Fruit fly (Drosophila melanogaster) S2 (cell line): ENCODE measurements around the gene SNF4Agamma.

ENCODE experiments used
- CG8478 ChIP-seq: fragments of >200 bp; optimal IDR thresholded peaks from 2 replicates; lab custom pipeline; 2018
- CTCF ChIP-seq, 2 experiments: fragments of >200 bp; optimal IDR thresholded peaks; 2 replicates each; lab custom pipeline; 2018

Gene SNF4Agamma

dm6 chr3R:21140458-21140857 is at the start of gene SNF4Agamma:
TSS of gene SNF4Agamma (plus strand) at chr3R:21140739.
- no peak for TF ChIP-seq CTCF (optimal IDR thresholded peaks at IDR 0.05; lab: Kevin White, UChicago)
- no peak for TF ChIP-seq CG8478

dm6 chr3R:21091500-21091899 is 49.0 kb upstream of the SNF4Agamma start:
- no peak for TF ChIP-seq CG8478
- TF ChIP-seq CTCF (optimal IDR thresholded peaks at IDR 0.05; lab: Kevin White, UChicago) = no peak

DNA sequence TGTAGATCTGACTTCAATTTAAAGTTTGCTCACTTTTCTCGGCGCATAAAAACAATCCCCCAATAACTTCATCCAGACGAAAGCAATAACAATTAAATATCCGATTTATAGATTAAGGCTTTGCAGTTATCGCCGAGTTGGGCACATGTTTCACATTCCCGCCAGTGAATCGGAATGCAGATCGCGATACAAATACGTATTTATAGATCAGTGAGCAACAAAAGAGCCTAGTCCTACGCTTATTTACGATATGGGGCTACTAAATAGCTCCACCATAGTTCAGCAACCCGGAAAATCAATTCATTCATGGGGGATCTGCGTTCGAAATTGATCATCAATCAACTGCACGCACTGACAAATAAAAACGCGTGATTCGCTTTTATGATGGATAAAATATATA is 48.5 kb upstream of the SNF4Agamma start:
- no peak for TF ChIP-seq CTCF (optimal IDR thresholded peaks at IDR 0.05; lab: Kevin White, UChicago)

DNA sequence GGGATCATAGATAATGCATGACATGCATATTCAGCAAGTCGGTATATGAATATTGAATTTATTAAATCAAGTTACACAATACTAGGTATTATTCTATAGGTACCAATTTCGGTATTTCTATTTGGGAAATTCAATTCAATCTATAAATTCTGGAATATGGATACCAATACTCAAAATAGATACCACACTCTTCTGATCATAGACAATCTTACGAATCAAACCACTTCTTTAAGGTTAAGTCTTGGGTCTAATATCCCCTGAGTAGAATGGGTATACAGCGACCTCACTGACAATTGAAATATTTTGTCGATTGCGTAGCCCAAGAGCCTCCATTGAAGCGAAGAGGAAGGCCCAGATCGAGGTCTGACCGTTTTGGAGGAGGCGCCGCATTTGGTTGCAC is 47.7 kb upstream of the SNF4Agamma start:
- TF ChIP-seq CG8478 = no peak
- TF ChIP-seq CTCF (optimal IDR thresholded peaks at IDR 0.05; lab: Kevin White, UChicago) = no peak

dm6 chr3R:21094292-21094691 is 46.2 kb upstream of the SNF4Agamma start:
- TF ChIP-seq CG8478 (no peak), CTCF (optimal IDR thresholded peaks at IDR 0.05; lab: Kevin White, UChicago) (no peak)

DNA sequence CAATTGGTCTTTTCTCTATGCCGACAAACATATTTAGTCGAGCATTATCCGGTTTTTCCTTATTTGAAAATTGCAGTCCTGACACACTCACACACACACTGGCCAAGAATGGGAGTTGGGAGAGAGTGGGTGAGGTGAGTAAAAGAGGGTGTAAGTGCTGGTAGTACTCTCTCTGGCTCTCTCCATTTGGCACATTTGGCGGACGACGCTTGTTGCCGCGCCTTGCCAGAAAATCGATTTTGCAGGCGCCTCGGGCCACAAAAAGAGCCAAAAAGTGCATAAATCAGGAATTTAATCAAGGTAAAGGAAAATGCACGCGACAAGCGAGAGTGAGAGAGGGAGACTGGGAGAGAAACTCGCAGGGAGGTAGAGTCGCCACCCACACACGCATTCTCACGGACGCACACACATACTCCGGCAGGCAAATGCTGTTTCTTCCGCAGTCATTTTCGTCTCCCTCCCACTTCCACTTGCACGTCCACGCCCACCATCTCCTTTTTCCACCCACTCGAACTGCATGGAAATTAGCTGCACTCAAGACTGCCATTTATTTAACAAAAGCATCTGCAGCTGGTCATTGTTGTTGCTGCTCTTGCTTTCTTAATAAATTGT is 43.9 kb upstream of the SNF4Agamma start:
- TF ChIP-seq CG8478 (no peak), CTCF (optimal IDR thresholded peaks at IDR 0.05; lab: Kevin White, UChicago) (no peak)

dm6 chr3R:21097160-21097559 is 43.4 kb upstream of the SNF4Agamma start:
- TF ChIP-seq CG8478 (no peak), CTCF (optimal IDR thresholded peaks at IDR 0.05; lab: Kevin White, UChicago) (no peak)

- TF ChIP-seq CG8478 = no peak
- peak; percentile 4 to 10 for TF ChIP-seq CTCF (optimal IDR thresholded peaks at IDR 0.05; lab: Kevin White, UChicago)
These were observed 42.9 kb upstream of the SNF4Agamma start, which contains the start of gene RhoGAP93B for dm6 chr3R:21097631-21098117. TSS of gene RhoGAP93B (minus strand) at chr3R:21097827.

dm6 chr3R:21101453-21102214 is 38.9 kb upstream of the SNF4Agamma start, which contains the start of the genes CG7044 and Tbc1d22:
TSS of gene CG7044 (minus strand) at chr3R:21101718.
TSS of gene Tbc1d22 (plus strand) at chr3R:21102199.
- TF ChIP-seq CTCF (optimal IDR thresholded peaks at IDR 0.05; lab: Kevin White, UChicago) = no peak
- no peak for TF ChIP-seq CG8478

dm6 chr3R:21102477-21102876 is 38.1 kb upstream of the SNF4Agamma start:
- TF ChIP-seq CG8478 (no peak), CTCF (optimal IDR thresholded peaks at IDR 0.05; lab: Kevin White, UChicago) (no peak)

DNA sequence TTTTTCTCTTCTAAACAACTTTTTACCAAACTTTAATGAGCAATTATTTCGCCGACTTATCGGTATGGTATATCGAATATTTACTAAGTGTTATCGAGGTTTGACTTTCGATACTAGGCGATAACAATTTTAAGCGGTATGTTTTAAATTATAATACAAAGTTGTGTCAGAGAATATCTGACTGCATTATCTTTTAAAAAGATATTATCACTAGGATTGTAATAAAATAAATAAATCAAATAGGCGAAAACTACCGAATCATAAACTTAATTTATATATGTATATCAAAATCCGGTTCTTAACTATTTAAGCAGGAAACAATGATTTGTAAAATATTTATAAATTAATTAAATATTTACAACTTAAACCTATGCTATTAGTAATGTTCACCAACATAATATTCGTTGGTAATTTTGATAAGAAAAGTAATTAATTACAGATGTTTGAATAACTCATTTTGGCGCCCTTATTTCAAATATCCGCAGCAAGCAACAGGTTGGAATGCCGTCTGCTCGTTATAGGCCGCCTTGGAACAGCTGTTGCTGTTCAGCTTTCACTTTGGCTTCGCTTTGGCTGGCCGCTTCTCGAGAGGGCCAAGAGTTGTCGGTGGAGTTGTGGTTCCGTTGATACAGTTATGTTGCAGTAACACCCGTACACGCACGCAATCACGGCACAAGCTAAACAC is 32.5 kb upstream of the SNF4Agamma start, which contains the start of the genes Sec15 and rtet:
Gene Sec15, minus strand, starts transcription at position 66 of the 685 bp plus-strand sequence.
Gene rtet, plus strand, starts transcription at position 540 of the 685 bp plus-strand sequence.
- TF ChIP-seq CG8478 = no peak
- no peak for TF ChIP-seq CTCF (optimal IDR thresholded peaks at IDR 0.05; lab: Kevin White, UChicago)

DNA sequence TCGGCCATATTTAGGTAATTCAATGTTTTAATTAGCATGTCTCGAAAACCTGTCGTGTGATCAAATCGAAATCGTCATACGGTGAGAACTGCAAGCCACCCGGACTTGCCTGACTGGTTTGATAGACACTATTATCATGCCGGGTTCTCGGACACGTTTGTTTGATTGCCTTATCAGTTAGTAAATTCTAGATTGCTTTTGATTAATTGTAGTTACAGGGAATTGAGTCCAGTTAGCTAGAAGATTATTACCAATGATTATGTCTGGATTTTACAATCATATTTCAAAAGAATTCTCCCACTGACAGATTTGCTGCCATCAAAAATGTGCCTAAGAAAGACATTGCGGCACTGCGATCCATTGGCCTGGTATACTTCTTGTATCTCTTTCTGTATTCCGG is 30.8 kb upstream of the SNF4Agamma start:
- TF ChIP-seq CTCF (optimal IDR thresholded peaks at IDR 0.05; lab: Kevin White, UChicago) = no peak
- TF ChIP-seq CG8478 = no peak

DNA sequence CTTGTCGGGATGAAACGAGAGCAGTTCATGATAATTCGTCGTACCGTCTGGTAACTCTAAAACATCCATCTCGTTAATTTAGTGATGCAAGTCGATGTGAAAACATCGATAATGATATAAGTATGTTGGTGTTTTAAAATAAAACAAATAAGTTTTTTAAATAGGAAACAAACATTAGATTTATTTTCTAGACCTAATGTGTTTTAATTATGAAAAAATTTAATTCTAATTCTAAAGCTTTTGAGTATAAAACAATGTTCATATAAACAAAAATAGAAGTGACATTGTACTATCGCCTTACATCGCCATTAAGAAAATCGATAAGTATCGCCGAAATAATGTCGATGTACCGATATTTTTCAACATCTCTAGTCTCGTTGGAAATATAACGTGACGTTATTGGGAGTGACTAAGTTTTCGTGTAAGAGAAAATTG is 29.5 kb upstream of the SNF4Agamma start, which contains the start of gene Rab11:
Gene Rab11, plus strand, starts transcription at position 363 of the 435 bp plus-strand sequence.
- TF ChIP-seq CG8478 (no peak), CTCF (optimal IDR thresholded peaks at IDR 0.05; lab: Kevin White, UChicago) (no peak)

DNA sequence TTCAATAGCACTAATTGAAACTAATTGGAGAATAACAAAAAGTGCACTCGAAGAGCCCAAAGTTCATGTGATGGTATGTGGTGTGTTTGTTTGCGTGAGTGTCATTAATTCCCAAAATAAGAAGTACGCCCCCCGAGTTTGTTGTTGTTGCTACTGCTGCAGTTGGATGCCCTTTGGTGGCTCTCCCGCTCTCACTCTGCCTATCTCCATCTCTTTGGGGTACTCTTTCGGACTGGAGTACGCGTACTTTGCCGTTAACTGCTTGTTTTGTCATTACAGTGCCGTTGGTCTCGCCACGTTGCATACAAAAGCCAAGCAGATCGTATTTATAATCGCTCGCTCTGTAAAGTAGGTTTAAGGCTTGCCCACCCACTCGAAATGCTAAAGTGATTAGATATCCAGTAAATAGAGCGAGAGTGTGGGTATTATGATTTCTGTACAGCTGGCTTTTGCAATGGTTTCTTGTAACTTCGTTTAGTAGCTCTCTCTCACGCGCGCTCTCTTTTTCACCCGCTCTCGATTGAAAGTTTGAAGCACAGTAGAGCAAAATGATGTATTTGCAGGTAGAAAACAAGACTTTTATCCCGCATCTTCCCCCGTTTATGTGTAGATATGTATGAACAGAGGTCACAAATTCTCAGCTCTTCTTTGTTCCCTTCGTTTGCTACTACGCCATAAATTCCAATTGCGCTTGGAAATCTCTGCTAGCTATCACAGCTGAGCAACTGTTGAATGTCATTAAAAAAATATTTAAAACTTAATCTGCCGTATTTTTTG is 28.4 kb upstream of the SNF4Agamma start:
- TF ChIP-seq CG8478 = no peak
- no peak for TF ChIP-seq CTCF (optimal IDR thresholded peaks at IDR 0.05; lab: Kevin White, UChicago)
